Worm (Caenorhabditis elegans): ENCODE measurements around the gene tbb-4.

Gene tbb-4

DNA sequence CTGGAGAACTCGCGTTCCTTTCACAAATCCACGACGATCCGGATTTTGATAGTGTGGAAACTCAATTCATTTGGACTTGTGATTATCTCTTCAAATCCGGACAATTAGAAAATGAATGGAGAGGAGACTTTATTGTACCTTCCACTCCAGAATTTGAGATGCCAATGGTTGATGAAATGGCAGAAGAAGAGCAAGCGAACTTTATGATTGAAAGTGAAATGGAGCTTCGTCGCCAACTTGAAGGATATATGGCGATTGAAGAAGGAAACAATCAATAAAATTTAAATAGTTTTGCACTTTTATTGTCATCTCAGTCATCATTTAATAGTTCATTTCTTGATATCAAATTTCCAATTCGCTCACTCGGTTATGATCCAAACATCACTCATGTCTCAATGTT, 48.0 kb downstream of the tbb-4 start:
- no peak for TF ChIP-seq klf-2 (GFP tag; conservative IDR thresholded peaks at IDR 0.05)
- TF ChIP-seq ref-1 (GFP tag; conservative IDR thresholded peaks at IDR 0.05): no peak

DNA sequence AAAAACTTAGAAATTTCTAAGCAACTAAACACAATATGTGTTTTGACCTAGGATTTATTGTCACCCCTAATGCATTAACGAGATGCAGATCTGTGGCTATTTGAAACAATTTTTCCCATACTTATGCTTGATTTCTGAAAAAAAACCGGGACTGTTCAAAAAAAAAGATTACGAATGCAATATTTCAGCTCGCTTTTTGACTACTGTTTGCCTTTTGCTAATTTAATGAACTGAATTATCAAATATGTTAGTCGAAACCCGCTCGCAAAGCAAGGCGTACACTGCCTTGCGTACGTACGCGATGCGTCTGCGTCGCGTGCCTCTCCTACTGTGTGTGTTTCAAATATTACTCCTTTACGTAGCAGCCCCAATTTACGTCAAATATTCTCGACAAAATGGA, 49.7 kb downstream of the tbb-4 start, which contains the start of gene C23F12.4:
TSS of gene C23F12.4 (plus strand) at position 301 of the 400 bp plus-strand sequence.
- TF ChIP-seq flt-1 (GFP tag; IDR thresholded peaks at IDR 0.05) (no peak), T22C8.4 (GFP tag; IDR thresholded peaks at IDR 0.05) (no peak), klf-2 (GFP tag; conservative IDR thresholded peaks at IDR 0.05) (no peak), med-1 (GFP tag; optimal IDR thresholded peaks at IDR 0.05; ENCODE audit: insufficient read depth) (no peak), ztf-29 (GFP tag; IDR thresholded peaks at IDR 0.05) (no peak), tab-1 (GFP tag; IDR thresholded peaks at IDR 0.05) (no peak), ztf-23 (GFP tag; IDR thresholded peaks at IDR 0.05) (no peak), cog-1 (tag; optimal IDR thresholded peaks at IDR 0.05) (no peak), ref-1 (GFP tag; conservative IDR thresholded peaks at IDR 0.05) (no peak)

Data from whole organism, midembryonic.